Fruit fly (Drosophila melanogaster) whole organism, adult: ENCODE results near the gene parvin.

Experiments
- bab1 ChIP-seq: fragments of 200-800 bp; sonication (Bioruptor generic); optimal IDR thresholded peaks from 3 replicates; lab custom pipeline; 2019; ENCODE audit warnings: missing biosample characterization, mild to moderate bottlenecking, missing genetic modification characterization, moderate library complexity
- kay ChIP-seq: fragments of 200-800 bp; sonication (Bioruptor generic); peaks from one replicate; lab custom pipeline; 2016; ENCODE audit warnings: missing biosample characterization, missing genetic modification characterization, borderline replicate concordance

- TF ChIP-seq kay (no peak), bab1 (GFP tag; lab: Kevin White, UChicago) (no peak)
Observed at dm6 chrX:19784875-19785274, 39.0 kb downstream of the parvin start.
